Worm (Caenorhabditis elegans): ENCODE results near the gene F21D9.2.

DNA sequence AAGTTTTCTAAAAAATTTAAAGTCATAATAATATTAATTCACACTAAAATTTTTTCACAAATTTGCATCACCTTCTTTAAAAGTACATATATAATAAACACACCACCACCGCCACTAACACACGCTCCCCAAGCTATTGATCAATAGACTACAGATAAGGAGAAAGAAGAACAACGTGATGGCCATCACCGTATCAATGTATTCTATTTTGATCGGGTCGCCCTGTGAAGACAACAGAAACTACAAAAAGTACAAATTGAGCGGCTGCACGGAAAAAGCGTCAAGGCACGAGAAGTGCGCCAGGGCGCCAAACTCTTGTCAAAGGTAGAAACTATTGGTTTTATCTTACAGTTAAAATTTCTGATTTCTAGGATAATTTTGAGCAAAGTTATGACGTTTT lies 49.9 kb downstream of the F21D9.2 start:
- TF ChIP-seq nhr-77 (tag; optimal IDR thresholded peaks at IDR 0.05) (peak; percentile 86), fkh-10 (GFP tag; optimal IDR thresholded peaks at IDR 0.05) (no peak), mes-2 (tag; optimal IDR thresholded peaks at IDR 0.05; ENCODE audit: poor library complexity, severe bottlenecking) (peak; percentile 38), nhr-28 (tag; optimal IDR thresholded peaks at IDR 0.05) (peak; percentile 97), aly-2 (tag; optimal IDR thresholded peaks at IDR 0.05) (no peak), unc-62 (GFP tag; optimal IDR thresholded peaks at IDR 0.05 in 1 of 2) (no peak), unc-62 (tag; optimal IDR thresholded peaks at IDR 0.05) (no peak), nhr-11 (tag; optimal IDR thresholded peaks at IDR 0.05) (no peak), ama-1 (optimal IDR thresholded peaks at IDR 0.05) (no peak), ztf-11 (tag; optimal IDR thresholded peaks at IDR 0.05) (no peak), ces-1 (GFP tag; optimal IDR thresholded peaks at IDR 0.05) (no peak)

Measured in whole organism, L4 larva.